Fruit fly (Drosophila melanogaster) whole organism: Measurements from ENCODE around the gene Cdc50.

ENCODE experiments used
- CG8478 ChIP-seq: fragments of >200 bp; optimal IDR thresholded peaks from 2 replicates; lab custom pipeline; 2018; ENCODE audit warnings: inconsistent platforms
- pan ChIP-seq: fragments of >200 bp; optimal IDR thresholded peaks from 2 replicates; lab custom pipeline; 2017
- psq ChIP-seq: fragments of >200 bp; optimal IDR thresholded peaks from 2 replicates; lab custom pipeline; 2017
- usp ChIP-seq: fragments of >200 bp; optimal IDR thresholded peaks from 2 replicates; lab custom pipeline; 2017; ENCODE audit warnings: missing biosample characterization, missing genetic modification characterization, mixed read lengths

DNA sequence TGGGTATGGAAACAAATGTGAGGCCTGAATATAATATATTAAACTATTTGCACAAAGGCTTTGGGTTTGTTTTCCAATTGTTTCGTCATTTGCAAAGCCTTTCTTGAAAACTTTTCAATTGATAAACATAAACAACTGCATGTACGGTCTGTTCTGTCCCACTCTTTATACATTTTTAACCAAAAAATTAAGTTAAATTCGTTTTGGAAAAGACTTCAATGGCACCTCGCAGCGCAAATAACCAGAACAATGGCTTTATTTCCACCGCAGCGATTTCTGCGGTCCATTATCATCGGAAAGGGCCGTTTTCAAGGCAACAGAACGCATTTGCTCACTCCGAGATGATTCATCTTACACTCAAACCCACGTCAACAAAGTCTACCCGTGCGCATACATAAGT is 20.2 kb downstream of the Cdc50 start:
- TF ChIP-seq pan (lab: Kevin White, UChicago) (no peak), psq (lab: Kevin White, UChicago) (no peak), CG8478 (lab: Kevin White, UChicago) (no peak), usp (GFP tag; lab: Kevin White, UChicago) (no peak)
